Worm (Caenorhabditis elegans) whole organism, midembryonic: Measurements from ENCODE around the gene aakg-1.

ENCODE experiments used
- T22C8.4 ChIP-seq: fragments of 200-800 bp; sonication (Bioruptor generic); IDR thresholded peaks from 2 replicates; pipeline ENCODE4 v1.3.6; 2022; ENCODE audit warnings: missing genetic modification characterization, missing compliant biosample characterization
- cog-1 ChIP-seq: sonication (generic microtip); optimal IDR thresholded peaks from 2 replicates; lab custom pipeline; 2016; ENCODE audit warnings: missing genetic modification characterization, missing compliant biosample characterization
- klf-2 ChIP-seq: fragments of 200-800 bp; sonication (Bioruptor generic); conservative IDR thresholded peaks from 2 replicates; pipeline ENCODE4 v1.3.6; 2022; ENCODE audit warnings: missing genetic modification reagents, missing genetic modification characterization, missing compliant biosample characterization
- ref-1 ChIP-seq: fragments of 200-800 bp; sonication (Bioruptor generic); conservative IDR thresholded peaks from 2 replicates; pipeline ENCODE4 v1.3.6; 2022; ENCODE audit warnings: missing genetic modification reagents, missing genetic modification characterization, missing compliant biosample characterization
- ztf-29 ChIP-seq: fragments of 200-800 bp; sonication (Bioruptor generic); IDR thresholded peaks from 2 replicates; pipeline ENCODE4 v1.3.6; 2022; ENCODE audit warnings: missing genetic modification reagents, missing genetic modification characterization, missing compliant biosample characterization

DNA sequence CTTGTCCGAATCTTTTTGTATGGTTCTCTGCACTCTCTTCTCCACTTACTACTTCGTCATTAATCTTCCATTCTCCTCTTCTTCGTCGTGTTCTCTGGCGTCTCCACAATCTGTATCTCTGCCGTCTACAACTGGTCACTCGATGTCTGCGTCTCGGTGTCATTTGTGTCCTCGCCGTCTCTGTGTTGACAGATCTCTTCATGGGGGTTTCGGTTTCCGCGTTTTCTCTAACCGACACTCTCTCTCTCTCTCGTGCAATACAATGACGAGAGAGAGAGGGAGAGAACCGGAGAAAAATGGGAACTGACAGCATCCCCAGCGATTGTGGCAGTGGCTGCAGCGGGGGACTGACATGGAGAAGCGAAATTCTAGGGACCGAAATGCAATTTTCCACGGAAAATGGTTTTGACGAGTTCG, 37.3 kb upstream of the aakg-1 start:
- TF ChIP-seq ztf-29 (GFP tag; lab: Robert Waterston, UW) (no peak), ref-1 (no peak), cog-1 (peak; percentile 94), T22C8.4 (GFP tag; lab: Robert Waterston, UW) (no peak), klf-2 (no peak)
